Fruit fly (Drosophila melanogaster): Measurements from ENCODE around the gene rdx.
A peak's percentile ranks its signal among the peaks of the same experiment; 100 is the strongest.

The rdx gene

dm6 chr3R:13983272-13984032 is 48.4 kb downstream of the rdx start:
- TF ChIP-seq D1 (tag; optimal IDR thresholded peaks at IDR 0.05) (peak; percentile 86), fd96Ca (GFP tag; IDR thresholded peaks at IDR 0.05) (peak; percentile 95), CG17806 (tag; optimal IDR thresholded peaks at IDR 0.05) (peak; percentile 91), CG9948 (tag; optimal IDR thresholded peaks at IDR 0.05) (peak; percentile 93), rn (GFP tag; IDR thresholded peaks at IDR 0.05) (peak; percentile 87), CG12605 (GFP tag; IDR thresholded peaks at IDR 0.05) (peak; percentile 53; the same call in 1 of the 2 replicates), CG14655 (GFP tag; optimal IDR thresholded peaks at IDR 0.05) (peak; percentile 95), CG8301 (tag; optimal IDR thresholded peaks at IDR 0.05) (peak; percentile 95), CG4496 (GFP tag; IDR thresholded peaks at IDR 0.05) (peak; percentile 89; the same call in 2 of the 3 replicates), CG34367 (tag; optimal IDR thresholded peaks at IDR 0.05) (peak; percentile 90), Pif1A (GFP tag; optimal IDR thresholded peaks at IDR 0.05) (peak; percentile 97), CG8159 (tag; optimal IDR thresholded peaks at IDR 0.05) (peak; percentile 94), EcR (GFP tag; optimal IDR thresholded peaks at IDR 0.05) (peak; percentile 99), Pif1B (GFP tag; optimal IDR thresholded peaks at IDR 0.05) (peak; percentile 95), Snoo (tag; optimal IDR thresholded peaks at IDR 0.05) (peak; percentile 96), CG10348 (GFP tag; IDR thresholded peaks at IDR 0.05) (peak; percentile 79), CG15710 (tag; optimal IDR thresholded peaks at IDR 0.05) (peak; percentile 93), gl (tag; optimal IDR thresholded peaks at IDR 0.05) (peak; percentile 88), CG32121 (GFP tag; IDR thresholded peaks at IDR 0.05) (peak; percentile 91), Ets98B (GFP tag; IDR thresholded peaks at IDR 0.05) (peak; percentile 87), CG13204 (GFP tag; optimal IDR thresholded peaks at IDR 0.05) (peak; percentile 64)

dm6 chr3R:13982298-13982846 is 49.5 kb downstream of the rdx start:
- peak; percentile 15; the same call in 1 of the 2 replicates for TF ChIP-seq Ets98B (GFP tag; IDR thresholded peaks at IDR 0.05)
- TF ChIP-seq CG17806 (tag; optimal IDR thresholded peaks at IDR 0.05) = no peak
- TF ChIP-seq CG13204 (GFP tag; optimal IDR thresholded peaks at IDR 0.05) = peak; percentile 0
- TF ChIP-seq CG8159 (tag; optimal IDR thresholded peaks at IDR 0.05) = no peak
- no peak for TF ChIP-seq rn (GFP tag; IDR thresholded peaks at IDR 0.05)
- TF ChIP-seq CG34367 (tag; optimal IDR thresholded peaks at IDR 0.05) = no peak

dm6 chr3R:13981584-13981983 is 50.3 kb downstream of the rdx start:
- TF ChIP-seq Pif1A (GFP tag; optimal IDR thresholded peaks at IDR 0.05) (no peak), CG4496 (GFP tag; IDR thresholded peaks at IDR 0.05) (no peak), CG10348 (GFP tag; IDR thresholded peaks at IDR 0.05) (no peak), CG13204 (GFP tag; optimal IDR thresholded peaks at IDR 0.05) (no peak), Pif1B (GFP tag; optimal IDR thresholded peaks at IDR 0.05) (no peak), rn (GFP tag; IDR thresholded peaks at IDR 0.05) (no peak), CG8301 (tag; optimal IDR thresholded peaks at IDR 0.05) (no peak), CG8159 (tag; optimal IDR thresholded peaks at IDR 0.05) (no peak), Snoo (tag; optimal IDR thresholded peaks at IDR 0.05) (no peak), CG14655 (GFP tag; optimal IDR thresholded peaks at IDR 0.05) (no peak), CG34367 (tag; optimal IDR thresholded peaks at IDR 0.05) (no peak), D1 (tag; optimal IDR thresholded peaks at IDR 0.05) (no peak), fd96Ca (GFP tag; IDR thresholded peaks at IDR 0.05) (no peak), gl (tag; optimal IDR thresholded peaks at IDR 0.05) (no peak)

dm6 chr3R:13980956-13981355 is 50.9 kb downstream of the rdx start:
- TF ChIP-seq CG14655 (GFP tag; optimal IDR thresholded peaks at IDR 0.05) = no peak
- TF ChIP-seq CG4496 (GFP tag; IDR thresholded peaks at IDR 0.05) = no peak
- TF ChIP-seq CG12605 (GFP tag; IDR thresholded peaks at IDR 0.05) = no peak
- no peak for TF ChIP-seq Snoo (tag; optimal IDR thresholded peaks at IDR 0.05)
- no peak for TF ChIP-seq D1 (tag; optimal IDR thresholded peaks at IDR 0.05)
- TF ChIP-seq CG9948 (tag; optimal IDR thresholded peaks at IDR 0.05) = no peak
- no peak for TF ChIP-seq CG8301 (tag; optimal IDR thresholded peaks at IDR 0.05)
- TF ChIP-seq CG8159 (tag; optimal IDR thresholded peaks at IDR 0.05) = no peak
- no peak for TF ChIP-seq CG10348 (GFP tag; IDR thresholded peaks at IDR 0.05)
- no peak for TF ChIP-seq CG32121 (GFP tag; IDR thresholded peaks at IDR 0.05)
- TF ChIP-seq Ets98B (GFP tag; IDR thresholded peaks at IDR 0.05) = no peak
- TF ChIP-seq Pif1B (GFP tag; optimal IDR thresholded peaks at IDR 0.05) = no peak
- no peak for TF ChIP-seq EcR (GFP tag; optimal IDR thresholded peaks at IDR 0.05)
- no peak for TF ChIP-seq Pif1A (GFP tag; optimal IDR thresholded peaks at IDR 0.05)

dm6 chr3R:13978078-13978559 is 53.7 kb downstream of the rdx start:
- TF ChIP-seq Snoo (tag; optimal IDR thresholded peaks at IDR 0.05) (no peak), CG8301 (tag; optimal IDR thresholded peaks at IDR 0.05) (no peak), Pif1A (GFP tag; optimal IDR thresholded peaks at IDR 0.05) (no peak), CG8159 (tag; optimal IDR thresholded peaks at IDR 0.05) (no peak), Ets98B (GFP tag; IDR thresholded peaks at IDR 0.05) (no peak), Pif1B (GFP tag; optimal IDR thresholded peaks at IDR 0.05) (no peak), CG12605 (GFP tag; IDR thresholded peaks at IDR 0.05) (no peak), CG10348 (GFP tag; IDR thresholded peaks at IDR 0.05) (no peak), gl (tag; optimal IDR thresholded peaks at IDR 0.05) (no peak), fd96Ca (GFP tag; IDR thresholded peaks at IDR 0.05) (no peak), CG32121 (GFP tag; IDR thresholded peaks at IDR 0.05) (no peak), CG9948 (tag; optimal IDR thresholded peaks at IDR 0.05) (no peak), CG17806 (tag; optimal IDR thresholded peaks at IDR 0.05) (no peak)
